Worm (Caenorhabditis elegans): ENCODE measurements around the gene trm-2A.

- TF ChIP-seq fkh-10 (GFP tag; optimal IDR thresholded peaks at IDR 0.05) (no peak), ama-1 (optimal IDR thresholded peaks at IDR 0.05) (no peak), ceh-45 (GFP tag; IDR thresholded peaks at IDR 0.05) (no peak), sox-2 (GFP tag; IDR thresholded peaks at IDR 0.05) (no peak), eyg-1 (tag; optimal IDR thresholded peaks at IDR 0.05) (no peak), pqm-1 (tag; optimal IDR thresholded peaks at IDR 0.05) (no peak), F13H6.1 (tag; optimal IDR thresholded peaks at IDR 0.05) (no peak), K09A11.1 (tag; optimal IDR thresholded peaks at IDR 0.05; ENCODE audit: insufficient read depth) (no peak)
These were observed 28.8 kb upstream of the trm-2A start, which contains the start of gene T02B11.9 for ce11 chrV:875945-876344.

Measured in whole organism, late embryonic.